Worm (Caenorhabditis elegans) whole organism, midembryonic: Measurements from ENCODE around the gene T25C12.3.

Experiments used
- cog-1 ChIP-seq: sonication (generic microtip); optimal IDR thresholded peaks from 2 replicates; lab custom pipeline; 2016; ENCODE audit warnings: missing genetic modification characterization, missing compliant biosample characterization
- flt-1 ChIP-seq: fragments of 200-800 bp; sonication (Bioruptor generic); IDR thresholded peaks from 2 replicates; pipeline ENCODE4 v1.3.6; 2022; ENCODE audit warnings: missing genetic modification characterization, missing compliant biosample characterization

DNA sequence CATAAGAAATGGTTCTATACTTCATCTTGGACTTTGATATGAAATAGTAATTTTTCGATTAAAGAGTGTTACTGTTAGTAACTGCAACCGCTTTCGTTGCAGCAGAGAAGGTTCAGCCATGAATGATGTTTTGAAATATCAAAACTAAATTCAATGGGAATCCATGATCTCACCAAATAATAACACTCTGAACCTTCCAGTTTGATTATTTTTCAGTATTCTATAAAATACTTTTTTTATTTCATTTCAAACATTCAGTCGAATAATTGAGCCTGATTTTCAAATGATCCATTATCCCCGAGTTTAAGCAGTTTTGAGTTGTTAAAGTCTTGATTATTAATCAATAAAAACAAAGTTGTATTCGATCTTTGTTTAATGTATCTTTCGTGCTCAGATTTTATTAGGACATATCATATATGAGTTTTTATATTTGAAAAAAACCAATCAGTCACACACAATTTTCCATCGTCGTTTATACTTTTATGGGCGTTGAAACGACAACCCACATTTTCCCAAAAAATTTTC, 37.5 kb upstream of the T25C12.3 start, which contains the start of gene gcp-2.2:
- TF ChIP-seq flt-1 (GFP tag; lab: Robert Waterston, UW): no peak
- no peak for TF ChIP-seq cog-1 (tag; lab: Kevin White, UChicago)
